Fruit fly (Drosophila melanogaster): ENCODE measurements around the gene CG11409.

dm6 chrX:1308444-1308843 lies 32.9 kb downstream of the CG11409 start:
- TF ChIP-seq psq (optimal IDR thresholded peaks at IDR 0.05) (no peak), usp (GFP tag; optimal IDR thresholded peaks at IDR 0.05) (no peak), Dll (optimal IDR thresholded peaks at IDR 0.05) (no peak)

Data from whole organism.